Worm (Caenorhabditis elegans): ENCODE data around the gene rib-1.

- no peak for TF ChIP-seq unc-62 (GFP tag; optimal IDR thresholded peaks at IDR 0.05)
- TF ChIP-seq ztf-11 (tag; optimal IDR thresholded peaks at IDR 0.05): no peak
Observed at ce11 chrIV:11623060-11623459, 44.5 kb downstream of the rib-1 start, which contains the start of gene lys-4.

Measured in whole organism, L3 larva.